Fruit fly (Drosophila melanogaster): ENCODE measurements around the gene CG9547.

CG9547 gene

DNA sequence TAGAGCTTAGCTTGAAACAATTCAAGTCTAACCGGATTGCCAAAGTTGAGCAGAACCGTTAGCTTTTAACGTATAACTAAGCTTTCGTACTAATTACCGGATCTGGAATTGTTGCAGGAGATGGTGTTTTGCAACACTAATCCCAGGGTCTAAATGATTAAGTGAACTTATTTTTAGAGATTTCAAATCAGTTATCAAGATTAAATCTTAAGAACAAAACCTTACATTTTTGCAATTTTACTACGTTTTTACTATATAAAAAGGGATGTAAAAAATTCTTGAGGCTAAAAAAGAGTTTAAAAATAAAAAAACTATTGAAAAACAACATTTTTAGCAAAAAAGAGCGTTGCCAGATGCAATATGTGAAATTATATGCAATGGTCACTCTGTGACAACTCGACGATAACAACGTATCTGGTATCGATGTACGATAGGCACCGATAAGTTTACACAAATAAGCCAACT is 5.6 kb downstream of the CG9547 start, which contains the start of the genes KFase and epsilonCOP (continued):
- TF ChIP-seq CG32772 (GFP tag; IDR thresholded peaks at IDR 0.05) (no peak), CG8359 (GFP tag; optimal IDR thresholded peaks at IDR 0.05; ENCODE audit: borderline replicate concordance) (no peak), CG4282 (GFP tag; optimal IDR thresholded peaks at IDR 0.05) (no peak), ERR (GFP tag; optimal IDR thresholded peaks at IDR 0.05) (peak; percentile 43), pum (GFP tag; optimal IDR thresholded peaks at IDR 0.05) (no peak), bbx (GFP tag; IDR thresholded peaks at IDR 0.05; ENCODE audit: partially characterized antibody) (peak; percentile 62; the same call in 1 of the 2 replicates), ranshi (GFP tag; IDR thresholded peaks at IDR 0.05) (peak; percentile 43; the same call in 1 of the 2 replicates), gsb (GFP tag; IDR thresholded peaks at IDR 0.05) (no peak), CG11398 (GFP tag; optimal IDR thresholded peaks at IDR 0.05) (peak; percentile 22), nerfin-1 (tag; optimal IDR thresholded peaks at IDR 0.05) (peak; percentile 22), bab2 (GFP tag; optimal IDR thresholded peaks at IDR 0.05) (peak; percentile 59), CG15479 (GFP tag; optimal IDR thresholded peaks at IDR 0.05) (no peak), fru (optimal IDR thresholded peaks at IDR 0.05) (no peak), Ptx1 (GFP tag; IDR thresholded peaks at IDR 0.05) (peak; percentile 42; the same call in 1 of the 2 replicates), ase (GFP tag; IDR thresholded peaks at IDR 0.05) (0 out of 3 replicates have a peak, but pooled peaks have one; percentile 26), mld (GFP tag; IDR thresholded peaks at IDR 0.05; ENCODE audit: partially characterized antibody) (no peak), pros (GFP tag; optimal IDR thresholded peaks at IDR 0.05) (no peak), Doc2 (GFP tag; IDR thresholded peaks at IDR 0.05) (no peak), repo (GFP tag; optimal IDR thresholded peaks at IDR 0.05) (no peak), ind (GFP tag; optimal IDR thresholded peaks at IDR 0.05) (peak; percentile 65), CkIIα-i1 (GFP tag; IDR thresholded peaks at IDR 0.05) (no peak), CG15514 (GFP tag; optimal IDR thresholded peaks at IDR 0.05) (peak; percentile 96), CoRest (tag; optimal IDR thresholded peaks at IDR 0.05) (peak; percentile 80), CG3281 (GFP tag; optimal IDR thresholded peaks at IDR 0.05) (peak; percentile 94), Ravus (GFP tag; IDR thresholded peaks at IDR 0.05) (no peak), CG9932 (GFP tag; IDR thresholded peaks at IDR 0.05) (peak; percentile 59), danr (GFP tag; IDR thresholded peaks at IDR 0.05) (no peak), crol (GFP tag; IDR thresholded peaks at IDR 0.05) (no peak), kay (GFP tag; optimal IDR thresholded peaks at IDR 0.05) (peak; percentile 54), CG30431 (GFP tag; optimal IDR thresholded peaks at IDR 0.05) (no peak), HLH4C (GFP tag; IDR thresholded peaks at IDR 0.05; ENCODE audit: partially characterized antibody) (peak; percentile 87), bowl (GFP tag; IDR thresholded peaks at IDR 0.05) (no peak), Dll (GFP tag; IDR thresholded peaks at IDR 0.05; ENCODE audit: partially characterized antibody) (peak; percentile 76; the same call in 3 of the 4 replicates), CG11696 (GFP tag; IDR thresholded peaks at IDR 0.05) (no peak), CG12299 (tag; optimal IDR thresholded peaks at IDR 0.05) (peak; percentile 49), CG5953 (GFP tag; IDR thresholded peaks at IDR 0.05) (peak; percentile 55; the same call in 1 of the 2 replicates), stc (GFP tag; IDR thresholded peaks at IDR 0.05) (no peak), maf-S (GFP tag; optimal IDR thresholded peaks at IDR 0.05) (peak; percentile 52), dpn (GFP tag; optimal IDR thresholded peaks at IDR 0.05) (peak; percentile 45 to 55), en (GFP tag; optimal IDR thresholded peaks at IDR 0.05) (no peak), Hand (GFP tag; optimal IDR thresholded peaks at IDR 0.05) (no peak), fd102C (GFP tag; optimal IDR thresholded peaks at IDR 0.05) (no peak), CG7372 (GFP tag; IDR thresholded peaks at IDR 0.05) (no peak), CG18619 (GFP tag; optimal IDR thresholded peaks at IDR 0.05) (no peak), CG34224 (GFP tag; IDR thresholded peaks at IDR 0.05; ENCODE audit: partially characterized antibody) (peak; percentile 83), grau (tag; optimal IDR thresholded peaks at IDR 0.05) (peak; percentile 58), slp2 (GFP tag; optimal IDR thresholded peaks at IDR 0.05) (no peak), Xrp1 (GFP tag; IDR thresholded peaks at IDR 0.05) (peak; percentile 39; the same call in 1 of the 2 replicates), tna (GFP tag; IDR thresholded peaks at IDR 0.05; ENCODE audit: partially characterized antibody) (peak; percentile 57; the same call in 1 of the 2 replicates), stwl (tag; optimal IDR thresholded peaks at IDR 0.05) (peak; percentile 100), B-H2 (GFP tag; optimal IDR thresholded peaks at IDR 0.05) (peak; percentile 39)

Measured in whole organism, embryonic.